Worm (Caenorhabditis elegans) whole organism, late embryonic: Measurements from ENCODE around the gene ulp-4.
A peak's percentile ranks its signal among the peaks of the same experiment; 100 is the strongest.

Experiments
- C38D4.7 ChIP-seq: fragments of 200-800 bp; sonication (Bioruptor generic); optimal IDR thresholded peaks from 2 replicates; lab custom pipeline; 2018; ENCODE audit warnings: mild to moderate bottlenecking, missing genetic modification characterization, moderate library complexity, missing compliant biosample characterization
- K02D7.2 ChIP-seq: sonication (generic microtip); optimal IDR thresholded peaks from 2 replicates; lab custom pipeline; 2017; ENCODE audit warnings: mild to moderate bottlenecking, missing genetic modification characterization, missing compliant biosample characterization
- K09A11.1 ChIP-seq: sonication (generic microtip); optimal IDR thresholded peaks from 2 replicates; lab custom pipeline; 2017; ENCODE audit warnings: antibody characterized with exemption, mild to moderate bottlenecking, missing genetic modification characterization, missing compliant biosample characterization; ENCODE audit not compliant: insufficient read depth
- T23F11.4 ChIP-seq: fragments of 200-800 bp; sonication (Bioruptor generic); optimal IDR thresholded peaks from 2 replicates; lab custom pipeline; 2018; ENCODE audit warnings: mild to moderate bottlenecking, missing genetic modification characterization, missing compliant biosample characterization
- Y22D7AL.16 ChIP-seq: sonication (generic microtip); optimal IDR thresholded peaks from 2 replicates; lab custom pipeline; 2016; ENCODE audit warnings: missing genetic modification characterization, missing compliant biosample characterization
- ama-1 ChIP-seq: fragments of 150-350 bp; optimal IDR thresholded peaks from 2 replicates; lab custom pipeline; 2014
- ceh-19 ChIP-seq: fragments of 200-800 bp; sonication (Bioruptor generic); optimal IDR thresholded peaks from 2 replicates; lab custom pipeline; 2018; ENCODE audit warnings: mild to moderate bottlenecking, missing genetic modification characterization, missing compliant biosample characterization
- ceh-24 ChIP-seq: sonication (generic microtip); optimal IDR thresholded peaks from 2 replicates; lab custom pipeline; 2016; ENCODE audit warnings: mild to moderate bottlenecking, missing genetic modification characterization, missing compliant biosample characterization
- ceh-31 ChIP-seq: sonication (generic microtip); optimal IDR thresholded peaks from 2 replicates; lab custom pipeline; 2016; ENCODE audit warnings: missing genetic modification characterization, missing compliant biosample characterization
- ceh-48 ChIP-seq: sonication (generic microtip); optimal IDR thresholded peaks from 2 replicates; lab custom pipeline; 2016; ENCODE audit warnings: missing genetic modification characterization, inconsistent platforms, missing compliant biosample characterization
- ceh-6 ChIP-seq: fragments of 200-800 bp; sonication (Bioruptor generic); optimal IDR thresholded peaks from 2 replicates; lab custom pipeline; 2018; ENCODE audit warnings: mild to moderate bottlenecking, missing genetic modification characterization, missing compliant biosample characterization
- dmd-4 ChIP-seq: sonication (generic microtip); optimal IDR thresholded peaks from 2 replicates; lab custom pipeline; 2016; ENCODE audit warnings: borderline replicate concordance, missing genetic modification characterization, missing compliant biosample characterization
- elt-2 ChIP-seq: sonication (generic microtip); optimal IDR thresholded peaks from 2 replicates; lab custom pipeline; 2016; ENCODE audit warnings: missing genetic modification reagents, missing genetic modification characterization, missing compliant biosample characterization
- fax-1 ChIP-seq: sonication (generic microtip); optimal IDR thresholded peaks from 2 replicates; lab custom pipeline; 2016; ENCODE audit warnings: missing genotype, missing genetic modification characterization, missing compliant biosample characterization
- fkh-10 ChIP-seq: fragments of 150-350 bp; optimal IDR thresholded peaks from 2 replicates; lab custom pipeline; 2014; ENCODE audit warnings: missing biosample characterization, missing genetic modification reagents, missing genetic modification characterization
- fkh-6 ChIP-seq: sonication (generic microtip); optimal IDR thresholded peaks from 2 replicates; lab custom pipeline; 2016; ENCODE audit warnings: missing genetic modification characterization, missing compliant biosample characterization
- gmeb-2 ChIP-seq: sonication (generic microtip); optimal IDR thresholded peaks from 2 replicates; lab custom pipeline; 2016; ENCODE audit warnings: missing genetic modification characterization, inconsistent platforms, missing compliant biosample characterization
- hlh-13 ChIP-seq: fragments of 200-800 bp; sonication (Bioruptor generic); optimal IDR thresholded peaks from 2 replicates; lab custom pipeline; 2018; ENCODE audit warnings: mild to moderate bottlenecking, missing genetic modification characterization, missing compliant biosample characterization
- hlh-15 ChIP-seq: sonication (generic microtip); optimal IDR thresholded peaks from 2 replicates; lab custom pipeline; 2016; ENCODE audit warnings: missing genetic modification characterization, missing compliant biosample characterization
- hlh-30 ChIP-seq: sonication (generic microtip); optimal IDR thresholded peaks from 2 replicates; lab custom pipeline; 2017; ENCODE audit warnings: antibody characterized with exemption, missing genetic modification characterization, missing compliant biosample characterization; ENCODE audit not compliant: insufficient read depth
- hlh-8 ChIP-seq: sonication (generic microtip); optimal IDR thresholded peaks from 2 replicates; lab custom pipeline; 2016; ENCODE audit warnings: missing genotype, missing genetic modification characterization, missing compliant biosample characterization
- lim-6 ChIP-seq: sonication (generic microtip); optimal IDR thresholded peaks from 2 replicates; lab custom pipeline; 2016; ENCODE audit warnings: missing genetic modification characterization, missing compliant biosample characterization
- lin-11 ChIP-seq: fragments of 200-800 bp; sonication (Bioruptor generic); optimal IDR thresholded peaks from 2 replicates; lab custom pipeline; 2018; ENCODE audit warnings: mild to moderate bottlenecking, missing genetic modification characterization, missing compliant biosample characterization
- mec-3 ChIP-seq: sonication (generic microtip); optimal IDR thresholded peaks from 2 replicates; lab custom pipeline; 2016; ENCODE audit warnings: borderline replicate concordance, missing genetic modification characterization, missing compliant biosample characterization
- nfya-1 ChIP-seq: sonication (generic microtip); optimal IDR thresholded peaks from 2 replicates; lab custom pipeline; 2017; ENCODE audit warnings: missing genetic modification characterization, mild to moderate bottlenecking, missing compliant biosample characterization, antibody characterized with exemption, moderate library complexity
- odd-2 ChIP-seq: sonication (generic microtip); optimal IDR thresholded peaks from 2 replicates; lab custom pipeline; 2017; ENCODE audit warnings: antibody characterized with exemption, mild to moderate bottlenecking, missing genetic modification characterization, missing compliant biosample characterization
- pat-9 ChIP-seq: fragments of 200-800 bp; sonication (Bioruptor generic); optimal IDR thresholded peaks from 2 replicates; lab custom pipeline; 2018; ENCODE audit warnings: mild to moderate bottlenecking, missing genetic modification characterization, moderate library complexity, missing compliant biosample characterization
- pha-2 ChIP-seq: sonication (generic microtip); optimal IDR thresholded peaks from 2 replicates; lab custom pipeline; 2017; ENCODE audit warnings: mild to moderate bottlenecking, missing genetic modification characterization, missing compliant biosample characterization
- ref-2 ChIP-seq: sonication (generic microtip); optimal IDR thresholded peaks from 2 replicates; lab custom pipeline; 2016; ENCODE audit warnings: missing genetic modification characterization, missing compliant biosample characterization
- sox-4 ChIP-seq: sonication (generic microtip); optimal IDR thresholded peaks from 2 replicates; lab custom pipeline; 2017; ENCODE audit warnings: mild to moderate bottlenecking, missing genetic modification characterization, inconsistent platforms, missing compliant biosample characterization
- syd-9 ChIP-seq: sonication (generic microtip); optimal IDR thresholded peaks from 2 replicates; lab custom pipeline; 2016; ENCODE audit warnings: mild to moderate bottlenecking, missing genetic modification characterization, moderate library complexity, missing compliant biosample characterization
- tbx-2 ChIP-seq: sonication (generic microtip); optimal IDR thresholded peaks from 2 replicates; lab custom pipeline; 2016; ENCODE audit warnings: missing genetic modification characterization, missing compliant biosample characterization
- ttx-3 ChIP-seq: sonication (generic microtip); optimal IDR thresholded peaks from 2 replicates; lab custom pipeline; 2016; ENCODE audit warnings: missing genetic modification reagents, missing genetic modification characterization, missing compliant biosample characterization
- unc-3 ChIP-seq, 2 experiments: fragments of 200-800 bp in 1 of 2; sonication (Bioruptor generic) in 1 of 2; sonication (generic microtip) in 1 of 2; conservative IDR thresholded peaks in 1 of 2; optimal IDR thresholded peaks in 1 of 2; 2 replicates each; pipeline versions ENCODE4 v1.3.6 to Lab custom; 2016 to 2022; ENCODE audit warnings: missing compliant biosample characterization in 2 of 2, missing genetic modification characterization in 2 of 2, missing genetic modification reagents in 1 of 2
- unc-55 ChIP-seq: sonication (generic microtip); optimal IDR thresholded peaks from 2 replicates; lab custom pipeline; 2017; ENCODE audit warnings: missing biosample characterization, missing genetic modification reagents, missing genetic modification characterization
- zip-5 ChIP-seq: sonication (generic microtip); optimal IDR thresholded peaks from 2 replicates; lab custom pipeline; 2016; ENCODE audit warnings: missing genetic modification characterization, missing compliant biosample characterization
- ztf-16 ChIP-seq: sonication (generic microtip); optimal IDR thresholded peaks from 2 replicates; lab custom pipeline; 2017; ENCODE audit warnings: missing genetic modification characterization, missing compliant biosample characterization

ulp-4 gene

DNA sequence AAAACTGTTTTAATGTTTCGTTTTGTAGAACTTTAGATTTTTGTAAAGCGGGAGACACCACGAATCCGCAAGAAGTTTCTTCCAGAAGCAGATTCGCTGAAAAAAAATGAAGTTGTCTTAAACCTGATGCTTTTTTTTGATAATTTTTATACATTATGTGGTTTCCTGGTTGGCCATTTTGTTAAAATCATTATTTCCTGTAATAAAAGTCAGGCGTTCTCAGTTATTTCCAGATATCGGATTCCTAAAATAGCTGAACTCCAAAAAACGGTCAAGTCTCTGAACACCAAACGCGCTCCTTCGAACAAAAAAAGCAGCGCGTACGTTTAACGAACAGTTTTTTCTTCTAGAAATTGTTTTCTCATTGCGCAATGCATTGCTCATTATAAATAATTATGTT, 7.6 kb downstream of the ulp-4 start (continued):
- no peak for TF ChIP-seq K09A11.1
- TF ChIP-seq gmeb-2 (tag; lab: Kevin White, UChicago): no peak
- TF ChIP-seq ceh-31 (tag; lab: Kevin White, UChicago): peak; percentile 93
- TF ChIP-seq elt-2 (tag; lab: Kevin White, UChicago): peak; percentile 59
- no peak for TF ChIP-seq ttx-3 (tag; lab: Kevin White, UChicago)
- no peak for TF ChIP-seq hlh-13 (GFP tag; lab: Kevin White, UChicago)
- no peak for TF ChIP-seq ceh-6
- no peak for TF ChIP-seq pat-9 (tag; lab: Kevin White, UChicago)
- TF ChIP-seq Y22D7AL.16: no peak
- TF ChIP-seq odd-2 (tag; lab: Kevin White, UChicago): no peak
- no peak for TF ChIP-seq hlh-15
- no peak for TF ChIP-seq T23F11.4 (GFP tag; lab: Kevin White, UChicago)
- TF ChIP-seq fax-1 (tag; lab: Kevin White, UChicago): peak; percentile 83
- peak; percentile 65 for TF ChIP-seq ref-2 (tag; lab: Kevin White, UChicago)
- no peak for TF ChIP-seq dmd-4 (tag; lab: Kevin White, UChicago)
- TF ChIP-seq ama-1 (lab: Kevin White, UChicago): no peak
- no peak for TF ChIP-seq C38D4.7 (GFP tag; lab: Kevin White, UChicago)
- TF ChIP-seq nfya-1 (tag; lab: Kevin White, UChicago): no peak
- peak; percentile 28 for TF ChIP-seq ztf-16 (tag; lab: Kevin White, UChicago)
- TF ChIP-seq tbx-2: peak; percentile 87
- no peak for TF ChIP-seq lin-11 (tag; lab: Kevin White, UChicago)

ce11 chrII:8138015-8138546, 8.3 kb downstream of the ulp-4 start, which contains the start of gene cdc-48.2:
TSS of gene cdc-48.2 (plus strand) at chrII:8138496.
- TF ChIP-seq dmd-4 (tag; lab: Kevin White, UChicago) (no peak), sox-4 (tag; lab: Kevin White, UChicago) (no peak), fkh-6 (tag; lab: Kevin White, UChicago) (no peak), ceh-24 (tag; lab: Kevin White, UChicago) (no peak), fkh-10 (GFP tag; lab: Kevin White, UChicago) (no peak), fax-1 (tag; lab: Kevin White, UChicago) (no peak), ceh-48 (tag; lab: Kevin White, UChicago) (no peak)

DNA sequence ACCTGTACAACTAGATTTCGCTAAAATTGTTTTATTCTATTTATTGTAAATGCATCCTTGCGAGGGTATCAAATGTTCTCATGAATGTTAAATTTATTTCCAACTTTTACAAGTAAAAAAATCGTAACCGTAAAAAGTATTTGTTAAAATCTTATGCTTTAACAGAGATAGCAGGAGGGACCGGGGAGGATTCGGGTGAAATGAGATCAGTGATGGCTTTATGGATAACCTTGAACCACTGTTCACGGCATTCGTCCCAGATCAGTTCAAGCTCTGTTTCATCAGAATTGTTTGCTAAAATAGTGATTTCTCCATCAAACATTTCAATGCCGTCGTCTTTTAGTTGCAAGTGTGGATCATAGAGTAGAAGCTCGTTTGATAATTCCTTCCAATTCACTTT, 11.4 kb downstream of the ulp-4 start:
- TF ChIP-seq mec-3 (no peak), syd-9 (tag; lab: Kevin White, UChicago) (no peak), unc-55 (GFP tag; lab: Kevin White, UChicago) (no peak), ama-1 (lab: Kevin White, UChicago) (no peak), ttx-3 (tag; lab: Kevin White, UChicago) (no peak), ceh-19 (GFP tag; lab: Kevin White, UChicago) (no peak), pha-2 (tag; lab: Kevin White, UChicago) (no peak), unc-3 (GFP tag; conservative IDR thresholded peaks at IDR 0.05; lab: Robert Waterston, UW) (no peak), unc-3 (tag; optimal IDR thresholded peaks at IDR 0.05; lab: Kevin White, UChicago) (no peak), hlh-8 (tag; lab: Kevin White, UChicago) (no peak), hlh-30 (no peak), ceh-24 (tag; lab: Kevin White, UChicago) (no peak), zip-5 (tag; lab: Kevin White, UChicago) (no peak), lim-6 (tag; lab: Kevin White, UChicago) (no peak), sox-4 (tag; lab: Kevin White, UChicago) (no peak), C38D4.7 (GFP tag; lab: Kevin White, UChicago) (no peak), K02D7.2 (tag; lab: Kevin White, UChicago) (no peak)
